Worm (Caenorhabditis elegans) whole organism, mixed stage, embryonic: ENCODE measurements around the gene srh-95.

ENCODE experiments used
- bed-3 ChIP-seq: fragments of 200-800 bp; sonication (Bioruptor generic); optimal IDR thresholded peaks from 3 replicates; lab custom pipeline; 2018; ENCODE audit warnings: mild to moderate bottlenecking, missing genetic modification characterization, moderate library complexity, missing compliant biosample characterization
- blmp-1 ChIP-seq: fragments of 150-350 bp; optimal IDR thresholded peaks from 2 replicates; lab custom pipeline; 2014; ENCODE audit warnings: missing biosample characterization, missing genetic modification characterization
- ceh-39 ChIP-seq: fragments of 150-350 bp; optimal IDR thresholded peaks from 2 replicates; lab custom pipeline; 2014; ENCODE audit warnings: missing biosample characterization, missing genetic modification characterization
- ceh-43 ChIP-seq: fragments of 200-800 bp; sonication (Bioruptor generic); optimal IDR thresholded peaks from 2 replicates; lab custom pipeline; 2018; ENCODE audit warnings: mild to moderate bottlenecking, missing genetic modification characterization, moderate library complexity, missing compliant biosample characterization
- ceh-83 ChIP-seq: fragments of 200-800 bp; sonication (Bioruptor generic); optimal IDR thresholded peaks from 2 replicates; lab custom pipeline; 2018; ENCODE audit warnings: mild to moderate bottlenecking, missing genetic modification characterization, missing compliant biosample characterization
- ces-1 ChIP-seq: fragments of 150-350 bp; optimal IDR thresholded peaks from 2 replicates; lab custom pipeline; 2014; ENCODE audit warnings: missing biosample characterization, missing genetic modification reagents, missing genetic modification characterization
- drap-1 ChIP-seq: fragments of 200-800 bp; sonication (Bioruptor generic); optimal IDR thresholded peaks from 3 replicates; lab custom pipeline; 2018; ENCODE audit warnings: mild to moderate bottlenecking, missing genetic modification characterization, missing compliant biosample characterization
- elt-1 ChIP-seq: sonication (generic microtip); optimal IDR thresholded peaks from 2 replicates; lab custom pipeline; 2017; ENCODE audit warnings: missing genetic modification characterization, mild to moderate bottlenecking, missing compliant biosample characterization, antibody characterized with exemption, moderate library complexity, borderline replicate concordance; ENCODE audit not compliant: insufficient read depth
- elt-3 ChIP-seq: fragments of 150-350 bp; optimal IDR thresholded peaks from 2 replicates; lab custom pipeline; 2014; ENCODE audit warnings: missing biosample characterization, missing genetic modification characterization
- flh-1 ChIP-seq: fragments of 200-800 bp; sonication (Bioruptor generic); optimal IDR thresholded peaks from 2 replicates; lab custom pipeline; 2018; ENCODE audit warnings: mild to moderate bottlenecking, missing genetic modification characterization, moderate library complexity, missing compliant biosample characterization
- ham-2 ChIP-seq: fragments of 200-800 bp; sonication (Bioruptor generic); optimal IDR thresholded peaks from 2 replicates; lab custom pipeline; 2018; ENCODE audit warnings: mild to moderate bottlenecking, missing genetic modification characterization, missing compliant biosample characterization
- lin-13 ChIP-seq: fragments of 150-350 bp; optimal IDR thresholded peaks from 2 replicates; lab custom pipeline; 2014; ENCODE audit warnings: missing biosample characterization, missing genetic modification characterization
- lsy-2 ChIP-seq: fragments of 150-350 bp; optimal IDR thresholded peaks from 2 replicates; lab custom pipeline; 2014; ENCODE audit warnings: missing biosample characterization, missing genetic modification characterization
- mab-5 ChIP-seq: fragments of 150-350 bp; optimal IDR thresholded peaks from 2 replicates; lab custom pipeline; 2014; ENCODE audit warnings: missing biosample characterization, missing genetic modification characterization
- mls-2 ChIP-seq: sonication (generic microtip); optimal IDR thresholded peaks from 2 replicates; lab custom pipeline; 2016; ENCODE audit warnings: mild to moderate bottlenecking, missing genetic modification characterization, moderate library complexity, missing compliant biosample characterization
- nhr-12 ChIP-seq: fragments of 150-350 bp; optimal IDR thresholded peaks from 2 replicates; lab custom pipeline; 2014; ENCODE audit warnings: missing biosample characterization, missing genetic modification characterization
- nhr-237 ChIP-seq: fragments of 150-350 bp; optimal IDR thresholded peaks from 2 replicates; lab custom pipeline; 2014; ENCODE audit warnings: missing biosample characterization, missing genetic modification characterization
- nhr-76 ChIP-seq: sonication (generic microtip); optimal IDR thresholded peaks from 2 replicates; lab custom pipeline; 2017; ENCODE audit warnings: missing biosample characterization, missing genetic modification characterization
- pha-4 ChIP-seq: fragments of 150-350 bp; optimal IDR thresholded peaks from 2 replicates; lab custom pipeline; 2018; ENCODE audit warnings: missing biosample characterization, missing genetic modification reagents, missing genetic modification characterization
- sem-2 ChIP-seq: fragments of 200-800 bp; sonication (Bioruptor generic); optimal IDR thresholded peaks from 2 replicates; lab custom pipeline; 2018; ENCODE audit warnings: mild to moderate bottlenecking, missing genetic modification characterization, missing compliant biosample characterization
- snpc-4 ChIP-seq: fragments of 150-350 bp; optimal IDR thresholded peaks from 2 replicates; lab custom pipeline; 2014; ENCODE audit warnings: missing biosample characterization, missing genetic modification characterization
- sptf-1 ChIP-seq: sonication (generic microtip); optimal IDR thresholded peaks from 2 replicates; lab custom pipeline; 2017; ENCODE audit warnings: mild to moderate bottlenecking, missing genetic modification characterization, moderate library complexity, missing compliant biosample characterization
- tbx-8 ChIP-seq: fragments of 200-800 bp; sonication (Bioruptor generic); optimal IDR thresholded peaks from 2 replicates; lab custom pipeline; 2018; ENCODE audit warnings: mild to moderate bottlenecking, missing genetic modification characterization, moderate library complexity, missing compliant biosample characterization
- unc-120 ChIP-seq: sonication (generic microtip); optimal IDR thresholded peaks from 2 replicates; lab custom pipeline; 2017; ENCODE audit warnings: missing genetic modification characterization, missing compliant biosample characterization; ENCODE audit not compliant: poor library complexity, severe bottlenecking
- unc-39 ChIP-seq: fragments of 150-350 bp; optimal IDR thresholded peaks from 2 replicates; lab custom pipeline; 2014; ENCODE audit warnings: missing biosample characterization, missing genetic modification characterization
- unc-62 ChIP-seq: fragments of 150-350 bp; optimal IDR thresholded peaks from 2 replicates; lab custom pipeline; 2014; ENCODE audit warnings: missing biosample characterization, missing genetic modification reagents, missing genetic modification characterization
- zip-8 ChIP-seq: fragments of 150-350 bp; optimal IDR thresholded peaks from 2 replicates; lab custom pipeline; 2014; ENCODE audit warnings: missing biosample characterization, missing genetic modification characterization
- ztf-11 ChIP-seq: fragments of 150-350 bp; optimal IDR thresholded peaks from 2 replicates; lab custom pipeline; 2014; ENCODE audit warnings: missing biosample characterization, missing genetic modification characterization

Gene srh-95

ce11 chrV:16237223-16237622 lies 9.5 kb upstream of the srh-95 start, which contains the start of gene F21H7.5:
TSS of gene F21H7.5 (plus strand) at chrV:16237523.
- TF ChIP-seq lin-13 (tag; lab: Kevin White, UChicago): no peak
- TF ChIP-seq snpc-4: no peak
- TF ChIP-seq nhr-76: no peak
- no peak for TF ChIP-seq sem-2 (GFP tag; lab: Kevin White, UChicago)
- no peak for TF ChIP-seq nhr-237 (tag; lab: Kevin White, UChicago)
- no peak for TF ChIP-seq ceh-83 (GFP tag; lab: Kevin White, UChicago)
- no peak for TF ChIP-seq nhr-12 (tag; lab: Kevin White, UChicago)
- no peak for TF ChIP-seq mls-2 (tag; lab: Kevin White, UChicago)
- TF ChIP-seq lsy-2 (tag; lab: Kevin White, UChicago): no peak
- TF ChIP-seq sptf-1 (tag; lab: Kevin White, UChicago): no peak
- TF ChIP-seq elt-1: no peak
- TF ChIP-seq unc-120 (tag; lab: Kevin White, UChicago): no peak
- TF ChIP-seq bed-3 (GFP tag; lab: Kevin White, UChicago): no peak
- no peak for TF ChIP-seq ztf-11
- TF ChIP-seq drap-1: no peak
- no peak for TF ChIP-seq ham-2 (GFP tag; lab: Kevin White, UChicago)
- no peak for TF ChIP-seq unc-62 (GFP tag; lab: Kevin White, UChicago)
- no peak for TF ChIP-seq mab-5 (tag; lab: Kevin White, UChicago)

DNA sequence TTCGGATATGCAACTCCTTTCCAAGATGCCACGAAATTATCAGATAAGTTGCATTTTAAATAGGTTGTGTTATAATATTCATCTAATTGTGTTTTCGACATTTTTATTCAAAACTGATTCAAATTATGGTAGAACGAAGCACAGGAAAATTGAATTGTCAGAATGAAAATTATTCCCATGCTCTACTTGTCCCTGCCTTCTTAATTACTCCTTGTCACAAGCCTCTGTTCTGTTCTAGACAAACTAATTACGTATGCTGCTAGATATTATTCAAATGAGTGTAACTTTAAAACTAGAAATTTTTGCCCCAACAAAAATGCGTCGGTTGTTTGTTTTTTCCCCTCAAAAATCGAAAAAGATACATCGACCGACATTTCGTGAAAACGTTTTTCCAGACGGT lies 2.6 kb upstream of the srh-95 start, which contains the start of gene srh-104:
Gene srh-104, minus strand, starts transcription at position 101 of the 400 bp plus-strand sequence.
- TF ChIP-seq tbx-8 (GFP tag; lab: Kevin White, UChicago): no peak
- no peak for TF ChIP-seq elt-3
- TF ChIP-seq blmp-1: no peak
- no peak for TF ChIP-seq lin-13 (tag; lab: Kevin White, UChicago)
- TF ChIP-seq unc-39 (tag; lab: Kevin White, UChicago): no peak
- TF ChIP-seq ham-2 (GFP tag; lab: Kevin White, UChicago): no peak
- TF ChIP-seq unc-62 (GFP tag; lab: Kevin White, UChicago): no peak

ce11 chrV:16249105-16249504 lies 2.4 kb downstream of the srh-95 start:
- TF ChIP-seq unc-120 (tag; lab: Kevin White, UChicago) (no peak), blmp-1 (no peak), elt-1 (peak; percentile 52)

DNA sequence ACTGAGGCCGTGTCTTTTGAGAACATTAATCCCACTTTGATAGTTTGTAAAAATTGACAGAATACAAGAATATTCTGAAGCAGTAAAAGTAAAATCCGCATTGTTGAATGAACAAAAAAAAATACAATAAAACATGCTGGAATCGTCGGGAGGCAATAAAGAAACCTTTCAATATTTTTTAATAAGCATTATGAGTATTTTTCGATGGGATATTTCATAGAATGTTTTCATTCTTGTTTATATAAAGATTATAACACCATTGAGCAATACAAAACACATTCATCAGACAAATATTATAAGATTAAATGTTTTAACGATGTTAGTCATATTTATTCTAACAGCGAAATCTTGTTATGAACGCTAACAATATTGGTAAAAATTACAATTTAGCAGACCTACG lies 7.0 kb downstream of the srh-95 start, which contains the start of gene gcy-20:
Gene gcy-20, minus strand, starts transcription at position 101 of the 400 bp plus-strand sequence.
- no peak for TF ChIP-seq flh-1 (GFP tag; lab: Kevin White, UChicago)
- no peak for TF ChIP-seq sptf-1 (tag; lab: Kevin White, UChicago)
- TF ChIP-seq zip-8 (tag; lab: Kevin White, UChicago): no peak
- no peak for TF ChIP-seq elt-1

- TF ChIP-seq blmp-1 (no peak), sptf-1 (tag; lab: Kevin White, UChicago) (no peak), unc-39 (tag; lab: Kevin White, UChicago) (no peak), nhr-76 (no peak), mab-5 (tag; lab: Kevin White, UChicago) (no peak), ceh-39 (tag; lab: Kevin White, UChicago) (no peak), ces-1 (GFP tag; lab: Kevin White, UChicago) (no peak), pha-4 (no peak), mls-2 (tag; lab: Kevin White, UChicago) (no peak), zip-8 (tag; lab: Kevin White, UChicago) (no peak), ceh-43 (GFP tag; lab: Kevin White, UChicago) (no peak), elt-3 (no peak)
Measured at ce11 chrV:16256395-16256794, 9.7 kb downstream of the srh-95 start, which contains the start of gene bgnt-1.3. TSS of gene bgnt-1.3 (minus strand) at chrV:16256495.

ce11 chrV:16258142-16258541 lies 11.5 kb downstream of the srh-95 start, which contains the start of gene nhr-218:
TSS of gene nhr-218 (plus strand) at chrV:16258442.
- no peak for TF ChIP-seq lin-13 (tag; lab: Kevin White, UChicago)
